Worm (Caenorhabditis elegans): ENCODE measurements around the gene ccch-3.

ccch-3 gene

DNA sequence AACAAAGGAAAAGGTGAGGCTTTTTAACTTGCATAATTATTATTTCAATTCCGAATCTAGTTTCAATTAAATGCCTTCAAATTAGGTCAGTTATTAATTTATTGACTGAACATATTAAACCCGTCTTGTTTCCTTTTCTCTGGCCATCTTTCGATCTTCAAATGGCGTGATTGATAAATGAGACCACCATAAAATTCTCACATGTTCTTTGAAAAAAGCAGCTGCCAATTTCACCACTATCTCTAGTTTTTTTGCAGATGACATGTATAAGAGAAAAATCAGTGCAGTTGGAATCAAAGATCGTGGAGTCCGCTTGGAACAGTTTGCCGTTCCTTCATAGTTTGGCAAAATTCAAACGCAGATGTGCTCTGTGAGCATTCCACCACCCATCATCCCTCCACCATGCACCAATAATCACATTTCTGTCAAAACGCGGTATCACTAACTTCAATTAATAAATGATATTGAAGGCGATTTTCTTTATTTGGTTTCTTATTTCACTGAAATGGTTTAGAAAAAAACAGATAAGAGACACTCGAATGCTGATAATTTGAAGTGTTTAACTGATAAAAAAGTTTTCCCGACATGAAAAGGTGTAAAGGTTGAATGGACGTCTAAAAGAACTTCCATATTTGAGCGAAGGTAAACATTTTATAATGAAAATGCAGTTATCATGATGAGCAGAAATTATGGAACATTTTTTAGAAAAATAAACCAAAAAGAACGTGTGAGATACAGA lies 21.6 kb downstream of the ccch-3 start:
- peak; percentile 62 for TF ChIP-seq elt-2 (tag; optimal IDR thresholded peaks at IDR 0.05)
- TF ChIP-seq hlh-30 (tag; optimal IDR thresholded peaks at IDR 0.05; ENCODE audit: insufficient read depth): no peak

DNA sequence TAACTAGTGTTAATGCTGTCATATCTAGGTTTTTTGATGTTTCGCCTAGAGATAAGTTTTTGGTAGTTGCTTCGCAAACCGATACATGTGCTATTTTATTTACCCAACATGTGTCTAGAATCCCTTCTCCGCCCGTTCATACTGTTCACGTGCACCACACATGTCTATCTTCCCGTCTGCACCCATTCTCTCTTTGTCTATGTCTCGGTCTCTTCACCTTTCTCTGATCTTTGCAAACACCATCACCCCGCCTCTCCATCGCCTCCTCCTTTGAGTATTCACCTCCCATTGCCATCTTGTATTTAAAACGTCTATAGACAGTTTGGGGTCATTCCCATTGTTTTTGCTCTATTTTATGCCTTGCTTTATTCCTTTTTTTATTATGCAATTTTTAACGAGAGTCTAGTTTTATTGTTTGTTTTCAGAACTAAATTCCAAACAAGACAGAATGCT lies 22.2 kb downstream of the ccch-3 start, which contains the start of gene F56H9.2:
Gene F56H9.2, plus strand, starts transcription at position 426 of the 453 bp plus-strand sequence.
- TF ChIP-seq elt-2 (tag; optimal IDR thresholded peaks at IDR 0.05) (peak; percentile 66), hlh-8 (tag; optimal IDR thresholded peaks at IDR 0.05) (peak; percentile 55), fkh-6 (tag; optimal IDR thresholded peaks at IDR 0.05) (no peak), sox-2 (GFP tag; IDR thresholded peaks at IDR 0.05) (peak; percentile 65), tbx-2 (tag; optimal IDR thresholded peaks at IDR 0.05) (peak; percentile 65), mec-3 (tag; optimal IDR thresholded peaks at IDR 0.05; ENCODE audit: borderline replicate concordance) (no peak), odd-2 (tag; optimal IDR thresholded peaks at IDR 0.05) (no peak), ceh-31 (tag; optimal IDR thresholded peaks at IDR 0.05) (peak; percentile 45), ztf-16 (tag; optimal IDR thresholded peaks at IDR 0.05) (peak; percentile 32), ahr-1 (tag; optimal IDR thresholded peaks at IDR 0.05) (no peak), ceh-2 (tag; optimal IDR thresholded peaks at IDR 0.05) (peak; percentile 48), nfya-1 (tag; optimal IDR thresholded peaks at IDR 0.05) (peak; percentile 52), hlh-30 (tag; optimal IDR thresholded peaks at IDR 0.05; ENCODE audit: insufficient read depth) (peak; percentile 69), pax-1 (tag; optimal IDR thresholded peaks at IDR 0.05) (peak; percentile 23), unc-55 (GFP tag; optimal IDR thresholded peaks at IDR 0.05) (peak; percentile 4), unc-3 (GFP tag; conservative IDR thresholded peaks at IDR 0.05) (no peak), unc-3 (tag; optimal IDR thresholded peaks at IDR 0.05) (no peak), sdc-2 (tag; optimal IDR thresholded peaks at IDR 0.05) (peak; percentile 55), ceh-18 (tag; optimal IDR thresholded peaks at IDR 0.05) (peak; percentile 41)

DNA sequence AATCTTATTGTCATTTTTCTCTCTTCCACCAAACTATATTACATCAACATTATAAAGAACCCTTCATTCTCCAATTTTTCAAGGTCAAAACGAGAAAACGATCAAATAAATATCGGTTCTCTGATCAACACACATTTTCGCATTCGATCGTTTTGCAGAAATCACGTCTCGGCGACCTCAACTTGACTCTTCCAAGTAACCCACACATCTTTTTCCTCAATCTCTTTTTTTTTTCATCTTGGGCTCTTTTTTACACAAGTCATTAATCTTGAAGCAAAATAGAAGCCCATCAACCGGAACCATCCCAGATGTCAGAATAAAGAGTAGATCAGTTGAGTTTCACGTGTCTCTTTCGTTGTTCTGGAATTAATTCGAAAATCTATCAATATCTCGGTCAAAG lies 23.2 kb downstream of the ccch-3 start:
- peak; percentile 3 for TF ChIP-seq hlh-8 (tag; optimal IDR thresholded peaks at IDR 0.05)
- no peak for TF ChIP-seq ahr-1 (tag; optimal IDR thresholded peaks at IDR 0.05)

DNA sequence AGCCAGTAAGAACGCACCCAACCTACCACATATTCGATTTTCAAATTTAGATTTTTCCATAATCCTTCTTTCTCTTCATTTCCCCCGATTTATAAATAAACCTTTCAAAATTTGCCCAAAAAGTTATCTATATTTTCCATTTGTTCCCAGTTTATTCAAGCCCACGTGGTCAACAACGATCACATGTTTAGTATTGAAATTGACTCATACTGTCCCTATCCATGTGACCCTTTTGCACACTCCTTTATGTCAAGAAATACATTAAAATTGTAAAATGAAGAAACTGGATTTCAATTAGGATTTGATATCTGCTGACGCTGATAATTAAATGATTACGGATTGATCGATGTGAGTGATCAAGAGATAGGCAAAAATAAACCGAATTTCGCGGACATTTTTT lies 24.3 kb downstream of the ccch-3 start:
- TF ChIP-seq ceh-19 (GFP tag; optimal IDR thresholded peaks at IDR 0.05): no peak

DNA sequence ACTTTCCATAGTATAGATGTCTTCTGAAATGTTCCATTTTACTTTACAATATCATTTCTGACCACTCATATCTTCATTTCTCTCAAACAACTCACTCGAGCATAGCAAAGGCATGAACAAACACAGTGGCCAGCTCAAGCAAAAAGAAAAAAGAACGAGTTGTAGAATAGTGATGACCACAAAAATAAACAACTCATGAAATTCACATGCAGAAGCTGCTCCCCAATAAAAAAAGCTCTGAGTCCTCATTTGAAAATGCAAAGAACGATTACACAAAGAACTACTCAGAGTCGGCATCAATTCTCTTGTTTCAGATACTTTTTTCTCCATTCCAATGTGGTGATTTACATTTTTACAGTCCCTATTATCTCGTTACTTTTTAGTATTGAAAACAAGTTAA lies 24.7 kb downstream of the ccch-3 start:
- TF ChIP-seq ceh-14 (tag; optimal IDR thresholded peaks at IDR 0.05) (no peak), mec-3 (tag; optimal IDR thresholded peaks at IDR 0.05; ENCODE audit: borderline replicate concordance) (no peak), unc-3 (GFP tag; conservative IDR thresholded peaks at IDR 0.05) (no peak), unc-3 (tag; optimal IDR thresholded peaks at IDR 0.05) (no peak), ttx-3 (tag; optimal IDR thresholded peaks at IDR 0.05) (no peak), sdc-2 (tag; optimal IDR thresholded peaks at IDR 0.05) (no peak), pat-9 (tag; optimal IDR thresholded peaks at IDR 0.05) (no peak), ceh-18 (tag; optimal IDR thresholded peaks at IDR 0.05) (no peak)

DNA sequence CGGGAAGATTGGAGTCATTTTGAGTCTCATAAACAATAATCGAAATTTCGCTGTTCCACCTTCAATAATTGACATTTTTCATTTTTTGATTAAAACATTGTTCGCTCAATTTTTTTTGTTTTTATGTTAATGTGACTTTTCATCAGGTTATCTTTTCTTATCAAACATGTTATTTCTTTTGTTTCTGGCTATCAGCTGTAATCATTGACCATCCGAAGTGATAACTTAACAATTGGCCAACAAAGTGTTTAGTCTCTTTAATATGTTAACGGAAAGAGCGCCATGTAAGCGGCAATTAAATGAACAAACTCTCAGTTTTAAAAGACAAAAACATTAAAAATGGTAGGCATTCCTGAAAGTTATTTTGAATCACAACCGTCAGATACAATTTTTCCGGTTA lies 25.4 kb downstream of the ccch-3 start:
- TF ChIP-seq elt-2 (tag; optimal IDR thresholded peaks at IDR 0.05) (peak; percentile 93), ztf-16 (tag; optimal IDR thresholded peaks at IDR 0.05) (no peak)

DNA sequence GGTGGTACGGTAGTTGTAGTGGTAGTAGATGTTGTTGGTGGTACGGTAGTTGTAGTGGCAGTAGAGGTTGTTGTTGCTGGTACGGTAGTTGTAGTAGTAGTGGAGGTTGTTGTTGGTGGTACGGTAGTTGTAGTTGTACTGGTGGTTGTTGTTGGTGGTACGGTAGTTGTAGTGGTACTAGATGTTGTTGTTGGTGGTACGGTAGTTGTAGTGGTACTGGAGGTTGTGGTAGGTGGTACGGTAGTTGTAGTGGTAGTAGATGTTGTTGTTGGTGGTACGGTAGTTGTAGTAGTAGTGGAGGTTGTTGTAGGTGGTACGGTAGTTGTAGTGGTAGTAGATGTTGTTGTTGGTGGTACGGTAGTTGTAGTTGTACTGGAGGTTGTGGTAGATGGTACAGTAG lies 26.4 kb downstream of the ccch-3 start:
- TF ChIP-seq nfya-1 (tag; optimal IDR thresholded peaks at IDR 0.05) (no peak), elt-2 (tag; optimal IDR thresholded peaks at IDR 0.05) (no peak), nhr-11 (tag; optimal IDR thresholded peaks at IDR 0.05) (no peak), ceh-19 (GFP tag; optimal IDR thresholded peaks at IDR 0.05) (no peak), sdc-2 (tag; optimal IDR thresholded peaks at IDR 0.05) (no peak), lim-6 (tag; optimal IDR thresholded peaks at IDR 0.05) (no peak), tbx-7 (tag; optimal IDR thresholded peaks at IDR 0.05) (no peak), sox-4 (tag; optimal IDR thresholded peaks at IDR 0.05) (peak; percentile 36)

Measured in whole organism, late embryonic.